Fruit fly (Drosophila melanogaster) Kc167 (cell line): ENCODE results near the gene DhpD.

Experiments used
- Myc ChIP-seq: fragments of >200 bp; optimal IDR thresholded peaks from 2 replicates; lab custom pipeline; 2017; ENCODE audit warnings: missing external identifiers
- Sin3A ChIP-seq: fragments of >200 bp; optimal IDR thresholded peaks from 2 replicates; lab custom pipeline; 2018; ENCODE audit warnings: missing external identifiers
- h ChIP-seq: fragments of >200 bp; optimal IDR thresholded peaks from 3 replicates; lab custom pipeline; 2018; ENCODE audit warnings: missing external identifiers
- insv ChIP-seq: fragments of >200 bp; optimal IDR thresholded peaks from 3 replicates; lab custom pipeline; 2018; ENCODE audit warnings: missing external identifiers
- psq ChIP-seq: fragments of >200 bp; optimal IDR thresholded peaks from 2 replicates; lab custom pipeline; 2017; ENCODE audit warnings: missing external identifiers
- ttk ChIP-seq: sonication (Bioruptor generic); optimal IDR thresholded peaks from 2 replicates; lab custom pipeline; 2017; ENCODE audit warnings: missing external identifiers

dm6 chr3R:4254408-4254807 is 25.4 kb upstream of the DhpD start, which contains the start of gene TwdlV:
- no peak for TF ChIP-seq h (lab: Kevin White, UChicago)
- TF ChIP-seq Sin3A (lab: Kevin White, UChicago), result no peak
- TF ChIP-seq Myc, result no peak
- TF ChIP-seq insv, result no peak
- no peak for TF ChIP-seq psq (lab: Kevin White, UChicago)
- TF ChIP-seq ttk (lab: Kevin White, UChicago), result no peak
